Fruit fly (Drosophila melanogaster) S2 (cell line): ENCODE data around the gene smal.

ENCODE experiments used
- CG8478 ChIP-seq: fragments of >200 bp; optimal IDR thresholded peaks from 2 replicates; lab custom pipeline; 2018
- CTCF ChIP-seq, 2 experiments: fragments of >200 bp; optimal IDR thresholded peaks; 2 replicates each; lab custom pipeline; 2018

The smal gene

dm6 chr2L:6224202-6224601 lies 45.3 kb downstream of the smal start:
- TF ChIP-seq CTCF (optimal IDR thresholded peaks at IDR 0.05; lab: Kevin White, UChicago) (no peak), CG8478 (lab: Kevin White, UChicago) (no peak)

- no peak for TF ChIP-seq CTCF (optimal IDR thresholded peaks at IDR 0.05; lab: Kevin White, UChicago)
- TF ChIP-seq CG8478 (lab: Kevin White, UChicago) = no peak
Measured at dm6 chr2L:6224803-6225202, 45.9 kb downstream of the smal start, which contains the start of gene Ugt37B1. Gene Ugt37B1, plus strand, starts transcription at chr2L:6225048.

- TF ChIP-seq CTCF (optimal IDR thresholded peaks at IDR 0.05; lab: Kevin White, UChicago) = no peak
- no peak for TF ChIP-seq CG8478 (lab: Kevin White, UChicago)
Measured at dm6 chr2L:6228532-6228931, 49.6 kb downstream of the smal start.

DNA sequence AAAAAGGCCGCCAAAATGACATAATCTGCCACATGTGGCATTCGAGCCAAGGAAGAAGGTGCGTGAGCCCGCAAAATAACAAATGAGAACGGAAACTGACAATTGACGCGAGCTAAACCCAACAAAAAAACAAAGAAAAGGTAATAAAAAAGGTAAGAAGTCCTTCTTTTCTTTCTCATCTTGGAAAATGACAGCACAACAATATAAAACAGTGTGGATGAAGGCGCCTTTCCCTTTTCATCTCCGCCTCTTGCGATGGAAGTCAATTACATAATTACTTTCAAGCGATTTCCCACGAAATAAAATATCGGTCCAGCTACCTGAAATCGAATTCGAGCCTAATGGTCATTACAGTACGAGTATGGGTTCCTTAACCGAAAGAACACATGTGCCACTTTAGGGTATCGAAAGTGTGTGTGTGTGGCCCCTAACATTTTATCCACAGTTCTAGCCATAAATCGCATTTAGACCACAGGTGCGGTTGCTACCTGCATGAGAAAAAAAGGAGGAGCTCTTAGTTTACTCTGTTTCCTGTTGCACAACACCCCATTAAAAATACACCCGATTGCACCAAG lies 50.3 kb downstream of the smal start:
- no peak for TF ChIP-seq CG8478 (lab: Kevin White, UChicago)

DNA sequence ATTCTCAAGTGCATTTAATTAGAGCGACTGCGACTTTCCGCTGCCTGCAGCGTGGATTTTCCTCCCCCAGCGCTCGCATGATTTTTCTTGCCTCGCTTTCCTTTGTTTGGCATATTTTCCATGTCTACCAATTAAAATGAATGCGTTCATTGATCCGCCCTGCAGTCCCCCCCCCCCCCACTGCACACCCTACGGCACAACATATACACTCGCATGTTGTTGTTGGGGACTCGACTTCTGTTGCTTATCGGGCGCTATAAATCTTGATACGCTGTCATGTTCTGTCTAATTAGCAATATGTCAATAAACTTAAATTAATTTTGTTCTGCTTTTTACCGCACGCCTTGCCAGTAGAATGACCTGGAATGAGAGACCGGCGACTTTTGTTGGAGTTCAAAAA lies 57.5 kb downstream of the smal start:
- TF ChIP-seq CTCF (optimal IDR thresholded peaks at IDR 0.05; lab: Kevin White, UChicago) (no peak), CG8478 (lab: Kevin White, UChicago) (no peak)

DNA sequence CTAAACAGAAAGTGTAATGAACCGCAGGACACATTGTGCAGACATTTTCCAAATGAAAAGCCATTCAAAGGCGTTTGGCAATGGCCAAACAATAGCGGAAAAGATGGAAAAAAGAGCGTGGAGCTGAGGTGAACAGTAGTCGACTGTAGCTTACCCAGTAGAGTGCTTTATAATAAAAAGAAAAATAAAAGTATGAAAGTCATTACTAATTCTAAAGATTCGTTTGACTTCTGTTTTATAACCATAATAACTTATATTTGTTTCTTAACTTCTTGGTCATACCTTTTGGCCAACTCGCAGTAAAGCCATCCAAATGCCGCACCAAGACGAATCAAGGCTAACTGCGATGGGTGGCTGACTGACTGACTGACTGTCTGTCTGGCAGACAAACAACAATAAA lies 60.4 kb downstream of the smal start:
- no peak for TF ChIP-seq CTCF (optimal IDR thresholded peaks at IDR 0.05; lab: Kevin White, UChicago)
- no peak for TF ChIP-seq CG8478 (lab: Kevin White, UChicago)

DNA sequence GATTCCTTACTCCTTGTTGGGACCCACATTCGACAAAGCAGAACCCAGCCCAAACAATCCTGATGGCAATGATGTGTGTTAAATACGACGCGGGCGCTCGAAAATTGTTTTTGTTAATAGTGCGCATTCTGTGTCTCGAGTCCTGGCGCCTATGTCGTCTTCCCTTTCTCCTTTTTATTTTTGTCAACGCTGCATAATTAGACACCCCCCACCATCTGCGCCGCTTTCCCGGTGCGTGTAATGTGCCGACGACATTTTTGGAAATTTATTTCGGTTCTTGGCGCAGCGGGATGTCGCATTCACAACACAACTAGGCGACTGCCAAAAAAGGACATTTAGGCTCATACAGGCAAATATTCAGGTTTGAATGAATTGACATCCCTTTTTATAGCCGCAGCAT lies 62.1 kb downstream of the smal start:
- TF ChIP-seq CTCF (optimal IDR thresholded peaks at IDR 0.05; lab: Kevin White, UChicago) (no peak), CG8478 (lab: Kevin White, UChicago) (no peak)

DNA sequence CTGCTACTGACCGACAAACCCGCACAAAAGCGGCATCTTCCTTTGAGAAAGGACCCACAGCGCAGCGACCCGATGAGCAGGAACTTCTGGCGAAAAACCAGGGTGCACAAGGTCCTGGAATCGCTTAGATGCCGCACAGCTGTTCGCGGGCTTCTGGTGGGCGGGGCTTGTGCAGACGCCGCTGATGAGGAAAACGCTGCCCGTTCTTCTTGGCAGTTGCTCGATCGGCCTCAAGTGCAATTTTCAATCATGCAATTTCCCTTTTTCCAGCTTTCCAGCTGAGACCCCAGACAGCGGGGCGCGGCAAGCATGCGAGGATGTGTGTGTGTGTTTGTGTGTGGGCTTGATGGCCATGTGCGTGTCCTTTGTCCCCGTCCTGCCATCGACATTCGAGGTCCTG lies 63.1 kb downstream of the smal start:
- TF ChIP-seq CTCF (optimal IDR thresholded peaks at IDR 0.05; lab: Kevin White, UChicago) = no peak
- no peak for TF ChIP-seq CG8478 (lab: Kevin White, UChicago)

DNA sequence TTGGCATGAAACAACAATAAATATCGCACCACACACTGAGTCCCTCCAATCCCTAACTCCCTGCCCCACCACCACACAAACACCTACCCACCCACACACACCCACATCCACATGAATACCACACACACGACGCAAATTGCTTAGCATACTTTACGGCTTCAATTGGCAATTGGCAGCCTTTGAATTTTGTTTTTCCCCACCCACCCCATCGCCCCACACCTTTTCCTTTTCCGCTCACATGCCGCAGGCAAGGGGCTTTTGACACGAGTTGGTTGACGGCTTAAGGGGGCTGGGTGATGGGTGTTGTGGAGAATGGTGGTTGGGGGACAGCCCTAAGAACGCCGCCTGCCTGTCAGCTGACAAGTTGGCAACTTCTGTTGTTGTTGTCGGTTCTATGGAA lies 70.5 kb downstream of the smal start:
- TF ChIP-seq CTCF (optimal IDR thresholded peaks at IDR 0.05; lab: Kevin White, UChicago) (no peak), CG8478 (lab: Kevin White, UChicago) (no peak)

dm6 chr2L:6252258-6253004 lies 73.5 kb downstream of the smal start:
- no peak for TF ChIP-seq CG8478 (lab: Kevin White, UChicago)
- TF ChIP-seq CTCF (optimal IDR thresholded peaks at IDR 0.05; lab: Kevin White, UChicago) = no peak

DNA sequence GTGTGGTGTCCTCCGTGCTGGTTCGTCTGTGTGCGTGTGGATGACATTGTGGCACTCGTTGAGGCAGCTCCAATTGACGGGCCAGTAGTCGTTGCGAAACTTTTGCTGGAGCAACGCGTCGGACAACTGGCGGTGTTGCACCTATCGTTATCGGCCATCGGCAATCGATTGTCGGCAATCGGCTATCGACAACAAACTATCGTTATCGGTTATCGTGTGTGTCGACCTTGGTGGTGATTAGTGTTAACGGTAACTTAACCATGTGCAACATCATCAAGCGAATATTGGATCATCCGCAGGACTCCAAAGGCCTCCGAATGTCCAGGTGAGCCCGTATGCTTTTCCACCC lies 74.0 kb downstream of the smal start, which contains the start of gene Ddr:
TSS of gene Ddr (plus strand) at position 119 of the 349 bp plus-strand sequence.
- TF ChIP-seq CTCF (optimal IDR thresholded peaks at IDR 0.05; lab: Kevin White, UChicago) (no peak), CG8478 (lab: Kevin White, UChicago) (no peak)

- TF ChIP-seq CTCF (optimal IDR thresholded peaks at IDR 0.05; lab: Kevin White, UChicago) (no peak), CG8478 (lab: Kevin White, UChicago) (no peak)
Measured at dm6 chr2L:6255488-6255887, 76.6 kb downstream of the smal start, which contains the start of gene AANATL2. Gene AANATL2, plus strand, starts transcription at chr2L:6255859.

DNA sequence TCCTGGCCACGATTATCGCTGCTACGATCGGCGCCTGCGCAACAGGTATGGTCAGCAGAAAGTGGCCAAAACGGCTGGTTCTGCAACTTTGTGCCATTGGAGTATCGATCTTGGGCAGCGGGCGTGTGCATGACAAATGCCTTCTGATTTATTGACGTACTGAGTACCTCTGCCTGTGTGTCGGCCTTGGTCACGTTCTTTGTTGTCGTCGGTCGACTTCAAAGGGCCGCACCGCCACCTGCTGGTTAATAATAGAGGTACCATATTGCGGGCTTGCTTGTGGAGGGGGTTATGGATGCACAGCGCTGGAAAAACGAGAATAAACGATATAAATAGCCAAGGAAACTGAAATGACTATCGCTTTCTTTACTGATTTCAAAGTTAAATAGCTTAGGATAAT lies 80.7 kb downstream of the smal start:
- TF ChIP-seq CTCF (optimal IDR thresholded peaks at IDR 0.05; lab: Kevin White, UChicago) = peak; percentile 16 to 20
- TF ChIP-seq CG8478 (lab: Kevin White, UChicago) = no peak
